Worm (Caenorhabditis elegans): Measurements from ENCODE around the gene nlp-30.

The nlp-30 gene

ce11 chrV:3994048-3994447 is 12.3 kb downstream of the nlp-30 start, which contains the start of gene K09D9.9 (continued):
- TF ChIP-seq rcor-1 (GFP tag; IDR thresholded peaks at IDR 0.05), result no peak
- TF ChIP-seq B0261.1 (tag; optimal IDR thresholded peaks at IDR 0.05), result no peak
- no peak for TF ChIP-seq Y67H2A.10 (GFP tag; conservative IDR thresholded peaks at IDR 0.05)
- no peak for TF ChIP-seq sptf-2 (GFP tag; optimal IDR thresholded peaks at IDR 0.05)

- TF ChIP-seq snpc-3.4 (tag; optimal IDR thresholded peaks at IDR 0.05), result no peak
- TF ChIP-seq attf-5 (GFP tag; optimal IDR thresholded peaks at IDR 0.05), result no peak
- TF ChIP-seq ztf-25 (GFP tag; IDR thresholded peaks at IDR 0.05), result no peak
- no peak for TF ChIP-seq C17E4.6 (GFP tag; IDR thresholded peaks at IDR 0.05)
- TF ChIP-seq mel-28 (tag; optimal IDR thresholded peaks at IDR 0.05; ENCODE audit: borderline replicate concordance), result no peak
- TF ChIP-seq lsl-1 (GFP tag; optimal IDR thresholded peaks at IDR 0.05), result no peak
- TF ChIP-seq sptf-2 (GFP tag; optimal IDR thresholded peaks at IDR 0.05), result no peak
- TF ChIP-seq ztf-6 (GFP tag; IDR thresholded peaks at IDR 0.05), result no peak
- TF ChIP-seq nhr-120 (GFP tag; IDR thresholded peaks at IDR 0.05), result no peak
- TF ChIP-seq xnd-1 (tag; optimal IDR thresholded peaks at IDR 0.05), result no peak
- TF ChIP-seq D2030.7 (GFP tag; IDR thresholded peaks at IDR 0.05), result no peak
- TF ChIP-seq Y67H2A.10 (GFP tag; conservative IDR thresholded peaks at IDR 0.05), result no peak
- TF ChIP-seq Y53F4B.3 (GFP tag; IDR thresholded peaks at IDR 0.05), result no peak
- TF ChIP-seq ceh-27 (GFP tag; optimal IDR thresholded peaks at IDR 0.05), result no peak
- no peak for TF ChIP-seq nfya-2 (GFP tag; IDR thresholded peaks at IDR 0.05)
- no peak for TF ChIP-seq mcd-1 (GFP tag; IDR thresholded peaks at IDR 0.05)
- TF ChIP-seq aptf-3 (GFP tag; IDR thresholded peaks at IDR 0.05), result no peak
- no peak for TF ChIP-seq rcor-1 (GFP tag; IDR thresholded peaks at IDR 0.05)
- no peak for TF ChIP-seq cebp-2 (GFP tag; IDR thresholded peaks at IDR 0.05)
- TF ChIP-seq ceh-58 (GFP tag; IDR thresholded peaks at IDR 0.05), result no peak
Measured at ce11 chrV:3995838-3996237, 14.1 kb downstream of the nlp-30 start, which contains the start of gene srx-62. Gene srx-62 (minus strand): TSS chrV:3995938.

- TF ChIP-seq sea-2 (GFP tag; IDR thresholded peaks at IDR 0.05) (no peak), ekl-4 (GFP tag; IDR thresholded peaks at IDR 0.05) (no peak), madf-10 (tag; optimal IDR thresholded peaks at IDR 0.05) (no peak), cebp-2 (GFP tag; IDR thresholded peaks at IDR 0.05) (no peak), madf-3 (GFP tag; IDR thresholded peaks at IDR 0.05) (no peak), ceh-91 (GFP tag; IDR thresholded peaks at IDR 0.05) (0 out of 2 replicates have a peak, but pooled peaks have one; percentile 17), Y79H2A.3 (GFP tag; conservative IDR thresholded peaks at IDR 0.05) (no peak), unc-130 (GFP tag; optimal IDR thresholded peaks at IDR 0.05) (no peak), F57C9.4 (tag; optimal IDR thresholded peaks at IDR 0.05) (no peak), zfh-2 (GFP tag; conservative IDR thresholded peaks at IDR 0.05) (no peak), ceh-79 (tag; optimal IDR thresholded peaks at IDR 0.05) (no peak), nhr-120 (GFP tag; IDR thresholded peaks at IDR 0.05) (no peak), dox-1 (GFP tag; IDR thresholded peaks at IDR 0.05) (no peak), chd-7 (tag; optimal IDR thresholded peaks at IDR 0.05) (no peak), F33H1.4 (GFP tag; IDR thresholded peaks at IDR 0.05) (peak; percentile 30; the same call in 1 of the 2 replicates), ccch-3 (GFP tag; optimal IDR thresholded peaks at IDR 0.05) (no peak), egrh-3 (GFP tag; IDR thresholded peaks at IDR 0.05) (no peak), aptf-3 (GFP tag; IDR thresholded peaks at IDR 0.05) (no peak), snpc-3.4 (tag; optimal IDR thresholded peaks at IDR 0.05) (no peak), T26A5.8 (tag; optimal IDR thresholded peaks at IDR 0.05) (no peak), F57A8.1 (GFP tag; optimal IDR thresholded peaks at IDR 0.05) (no peak), F55B11.4 (tag; optimal IDR thresholded peaks at IDR 0.05; ENCODE audit: borderline replicate concordance, insufficient read depth) (no peak), madf-6 (GFP tag; IDR thresholded peaks at IDR 0.05) (peak; percentile 96), attf-5 (GFP tag; optimal IDR thresholded peaks at IDR 0.05) (no peak), ceh-100 (GFP tag; IDR thresholded peaks at IDR 0.05) (0 out of 2 replicates have a peak, but pooled peaks have one; percentile 10), atf-7 (tag; optimal IDR thresholded peaks at IDR 0.05) (no peak), nfya-2 (GFP tag; IDR thresholded peaks at IDR 0.05) (no peak), nfya-1 (tag; optimal IDR thresholded peaks at IDR 0.05; ENCODE audit: borderline replicate concordance, insufficient read depth) (no peak), snpc-1.1 (tag; optimal IDR thresholded peaks at IDR 0.05; ENCODE audit: insufficient read depth) (no peak), hmg-1.2 (GFP tag; IDR thresholded peaks at IDR 0.05) (peak; percentile 77), let-526 (GFP tag; IDR thresholded peaks at IDR 0.05) (no peak)
Measured at ce11 chrV:4004577-4004976, 22.8 kb downstream of the nlp-30 start.

Measured in whole organism, young adult.